Worm (Caenorhabditis elegans) whole organism, L4/young adult: ENCODE data around the gene argk-1.

Source experiments
- W03F9.2 ChIP-seq: fragments of 150-350 bp; optimal IDR thresholded peaks from 2 replicates; lab custom pipeline; 2014; ENCODE audit warnings: missing biosample characterization, missing genetic modification characterization
- dao-5 ChIP-seq: sonication (generic microtip); optimal IDR thresholded peaks from 2 replicates; lab custom pipeline; 2016; ENCODE audit warnings: missing genotype, missing genetic modification characterization, moderate library complexity, missing compliant biosample characterization
- him-1 ChIP-seq: sonication (generic microtip); optimal IDR thresholded peaks from 2 replicates; lab custom pipeline; 2016; ENCODE audit warnings: missing genotype, missing genetic modification reagents, missing genetic modification characterization, missing compliant biosample characterization

DNA sequence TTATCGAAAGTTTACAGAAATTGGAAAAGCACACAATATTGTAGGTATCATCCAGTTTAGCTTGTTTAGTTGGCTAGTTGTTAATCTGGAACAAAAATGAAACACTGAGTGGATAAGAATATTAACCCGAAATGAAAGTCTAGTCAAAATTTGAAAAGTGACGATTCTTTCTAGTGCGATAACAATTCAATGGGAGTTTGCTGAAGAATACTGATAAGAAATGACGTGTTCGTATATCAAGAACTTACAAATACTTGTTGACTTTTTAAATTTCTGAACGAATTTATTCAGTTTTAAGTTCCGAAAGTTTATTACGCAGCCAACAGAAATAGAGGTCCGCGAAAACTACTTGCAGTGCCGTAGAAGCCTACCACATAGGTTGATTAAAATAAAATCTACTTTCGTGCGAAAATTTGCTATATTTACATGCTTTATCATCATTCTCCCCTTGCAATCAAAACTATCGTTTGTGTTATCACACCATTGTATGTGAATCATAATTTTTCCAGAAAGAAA, 39.4 kb downstream of the argk-1 start, which contains the start of gene fbxa-88:
- TF ChIP-seq W03F9.2 (no peak), him-1 (tag; lab: Kevin White, UChicago) (no peak), dao-5 (no peak)
